Worm (Caenorhabditis elegans) whole organism, young adult: Measurements from ENCODE around the gene srj-5.

Experiments used
- F33H1.4 ChIP-seq: fragments of 200-800 bp; sonication (Bioruptor generic); IDR thresholded peaks from 2 replicates; pipeline ENCODE4 v1.3.6; 2022; ENCODE audit warnings: missing genetic modification reagents, missing genetic modification characterization, missing compliant biosample characterization
- ama-1 ChIP-seq, 3 experiments: fragments of 150-350 bp in 1 of 3; sonication (generic microtip) in 2 of 3; optimal IDR thresholded peaks; 2 replicates each; lab custom pipeline; 2014 to 2018; ENCODE audit warnings: missing biosample characterization in 2 of 3, missing genetic modification characterization in 2 of 3, missing genetic modification reagents in 2 of 3
- bed-2 ChIP-seq: fragments of 200-800 bp; sonication (Bioruptor generic); IDR thresholded peaks from 2 replicates; pipeline ENCODE4 v1.3.6; 2022; ENCODE audit warnings: missing genetic modification reagents, missing genetic modification characterization, missing compliant biosample characterization
- efl-1 ChIP-seq: fragments of 150-350 bp; optimal IDR thresholded peaks from 2 replicates; lab custom pipeline; 2014; ENCODE audit warnings: missing biosample characterization, missing genetic modification reagents, missing genetic modification characterization
- him-1 ChIP-seq: sonication (generic microtip); optimal IDR thresholded peaks from 2 replicates; lab custom pipeline; 2016; ENCODE audit warnings: missing genotype, missing genetic modification reagents, missing genetic modification characterization, missing compliant biosample characterization
- hmg-1.2 ChIP-seq: fragments of 200-800 bp; sonication (Bioruptor generic); IDR thresholded peaks from 2 replicates; pipeline ENCODE4 v1.3.6; 2022; ENCODE audit warnings: missing genetic modification reagents, missing genetic modification characterization, missing compliant biosample characterization
- hmg-20 ChIP-seq: fragments of 200-800 bp; sonication (Bioruptor generic); IDR thresholded peaks from 2 replicates; pipeline ENCODE4 v1.3.6; 2022; ENCODE audit warnings: missing genetic modification reagents, missing genetic modification characterization, missing compliant biosample characterization
- lin-40 ChIP-seq: sonication (generic microtip); optimal IDR thresholded peaks from 2 replicates; lab custom pipeline; 2016; ENCODE audit warnings: missing genetic modification characterization, mild to moderate bottlenecking, missing compliant biosample characterization, missing genotype, missing genetic modification reagents
- lir-1 ChIP-seq: fragments of 200-800 bp; sonication (Bioruptor generic); conservative IDR thresholded peaks from 2 replicates; pipeline ENCODE4 v1.3.6; 2022; ENCODE audit warnings: missing genetic modification reagents, missing genetic modification characterization, missing compliant biosample characterization
- madf-6 ChIP-seq: fragments of 200-800 bp; sonication (Bioruptor generic); IDR thresholded peaks from 2 replicates; pipeline ENCODE4 v1.3.6; 2022; ENCODE audit warnings: missing genetic modification reagents, missing genetic modification characterization, missing compliant biosample characterization
- nhr-90 ChIP-seq: sonication (generic microtip); optimal IDR thresholded peaks from 2 replicates; lab custom pipeline; 2016; ENCODE audit warnings: missing genotype, mild to moderate bottlenecking, missing genetic modification characterization, missing compliant biosample characterization
- pha-4 ChIP-seq: fragments of 150-350 bp; sonication (generic microtip); optimal IDR thresholded peaks from 2 replicates; lab custom pipeline; 2014; ENCODE audit warnings: missing biosample characterization, missing genetic modification reagents, missing genetic modification characterization
- unc-62 ChIP-seq: fragments of 150-350 bp; optimal IDR thresholded peaks from 2 replicates; lab custom pipeline; 2014; ENCODE audit warnings: missing biosample characterization, missing genetic modification reagents, missing genetic modification characterization

- TF ChIP-seq madf-6 (GFP tag; lab: Robert Waterston, UW) (no peak), bed-2 (GFP tag; lab: Robert Waterston, UW) (no peak), F33H1.4 (GFP tag; lab: Robert Waterston, UW) (no peak), hmg-20 (GFP tag; lab: Robert Waterston, UW) (no peak), him-1 (tag; lab: Kevin White, UChicago) (no peak), lin-40 (tag; lab: Kevin White, UChicago) (no peak), pha-4 (tag; lab: Kevin White, UChicago) (no peak), nhr-90 (tag; lab: Kevin White, UChicago) (no peak), hmg-1.2 (GFP tag; lab: Robert Waterston, UW) (no peak), ama-1 (optimal IDR thresholded peaks at IDR 0.05; lab: Kevin White, UChicago) (no peak), ama-1 (GFP tag; optimal IDR thresholded peaks at IDR 0.05; lab: Kevin White, UChicago) (no peak), efl-1 (GFP tag; lab: Kevin White, UChicago) (no peak), unc-62 (GFP tag; lab: Kevin White, UChicago) (no peak), lir-1 (GFP tag; lab: Robert Waterston, UW) (no peak)
Measured at ce11 chrV:657678-658077, 4.8 kb upstream of the srj-5 start, which contains the start of gene srh-246.
